Worm (Caenorhabditis elegans) whole organism, mixed stage, embryonic: ENCODE measurements around the gene rbbp-5.

ENCODE experiments used
- mab-5 ChIP-seq: fragments of 150-350 bp; optimal IDR thresholded peaks from 2 replicates; lab custom pipeline; 2014; ENCODE audit warnings: missing biosample characterization, missing genetic modification characterization
- nhr-12 ChIP-seq: fragments of 150-350 bp; optimal IDR thresholded peaks from 2 replicates; lab custom pipeline; 2014; ENCODE audit warnings: missing biosample characterization, missing genetic modification characterization
- ztf-11 ChIP-seq: fragments of 150-350 bp; optimal IDR thresholded peaks from 2 replicates; lab custom pipeline; 2014; ENCODE audit warnings: missing biosample characterization, missing genetic modification characterization

ce11 chrII:6118163-6118562 lies 20.5 kb downstream of the rbbp-5 start, which contains the start of gene C29H12.6:
- no peak for TF ChIP-seq mab-5 (tag; lab: Kevin White, UChicago)
- TF ChIP-seq ztf-11 (tag; lab: Kevin White, UChicago): no peak
- no peak for TF ChIP-seq nhr-12 (tag; lab: Kevin White, UChicago)
